Worm (Caenorhabditis elegans): ENCODE data around the gene str-48.

str-48 gene

DNA sequence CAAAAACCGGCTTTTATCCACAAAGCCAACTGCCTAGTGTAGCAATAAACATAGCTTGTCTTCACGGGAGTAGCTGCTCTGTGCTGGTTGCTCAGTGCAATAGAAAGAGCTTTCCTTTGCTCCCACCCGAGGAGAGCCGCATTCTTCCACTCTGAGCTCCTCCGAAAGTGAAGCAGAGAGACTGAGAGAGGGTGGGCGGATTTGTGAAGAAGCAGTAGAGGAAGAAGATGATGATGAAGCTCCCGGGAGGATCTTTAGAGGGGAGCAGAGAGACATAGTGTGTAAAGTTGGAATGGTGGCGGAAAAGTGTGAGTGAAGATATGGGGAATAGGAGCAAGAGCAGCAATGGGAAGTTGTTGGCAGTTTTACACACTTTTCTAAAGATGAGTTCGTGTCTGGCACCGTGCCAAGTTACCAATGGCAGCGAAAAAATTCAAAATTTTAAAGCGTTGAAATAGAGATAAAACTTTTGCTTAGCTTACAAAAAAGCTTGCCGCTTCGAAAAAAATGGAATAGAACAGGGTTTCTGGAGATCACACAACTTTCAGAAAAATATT is 23.2 kb upstream of the str-48 start, which contains the start of gene ZC477.4:
TSS of gene ZC477.4 (minus strand) at position 276 of the 557 bp plus-strand sequence.
- TF ChIP-seq fos-1 (tag; optimal IDR thresholded peaks at IDR 0.05) (no peak), elt-3 (tag; optimal IDR thresholded peaks at IDR 0.05) (no peak), nfya-1 (tag; optimal IDR thresholded peaks at IDR 0.05; ENCODE audit: insufficient read depth) (peak; percentile 31), eor-1 (tag; optimal IDR thresholded peaks at IDR 0.05) (no peak), nhr-11 (tag; optimal IDR thresholded peaks at IDR 0.05) (no peak), lin-15B (tag; optimal IDR thresholded peaks at IDR 0.05) (no peak), pha-4 (tag; optimal IDR thresholded peaks at IDR 0.05) (no peak), nhr-12 (tag; optimal IDR thresholded peaks at IDR 0.05) (no peak)

DNA sequence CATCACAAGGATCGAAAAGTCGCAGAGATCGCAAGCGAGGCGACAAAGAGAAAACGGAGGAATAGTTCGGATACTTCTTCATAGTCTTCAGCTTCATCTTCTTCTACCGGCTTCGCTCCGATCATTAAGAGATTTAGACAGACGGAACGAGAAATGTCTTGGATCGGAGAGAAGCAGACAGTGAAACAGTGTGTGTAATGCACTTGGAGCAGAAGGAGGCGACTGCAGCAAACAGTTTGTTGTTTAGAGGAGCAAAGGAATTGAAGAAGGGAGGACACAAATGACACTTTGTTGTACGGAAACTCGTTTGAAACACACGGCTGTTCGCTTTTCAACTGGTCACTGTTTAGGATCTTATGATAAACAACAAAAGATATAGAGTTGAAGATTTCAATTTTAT is 22.4 kb upstream of the str-48 start:
- peak; percentile 39 for TF ChIP-seq egl-5 (tag; optimal IDR thresholded peaks at IDR 0.05)
- peak; percentile 34 for TF ChIP-seq lin-39 (tag; optimal IDR thresholded peaks at IDR 0.05)
- TF ChIP-seq ama-1 (optimal IDR thresholded peaks at IDR 0.05) = no peak
- no peak for TF ChIP-seq lsy-12 (tag; optimal IDR thresholded peaks at IDR 0.05)
- peak; percentile 6 for TF ChIP-seq nfya-1 (tag; optimal IDR thresholded peaks at IDR 0.05; ENCODE audit: insufficient read depth)
- peak; percentile 53 for TF ChIP-seq pha-4 (tag; optimal IDR thresholded peaks at IDR 0.05)

ce11 chrIV:7103211-7103679 is 18.6 kb upstream of the str-48 start, which contains the start of the genes rde-8 and ZC477.3:
TSS of gene rde-8 (minus strand) at chrIV:7103261.
TSS of gene ZC477.3 (plus strand) at chrIV:7103492.
- TF ChIP-seq nhr-11 (tag; optimal IDR thresholded peaks at IDR 0.05) (peak; percentile 42), elt-2 (tag; optimal IDR thresholded peaks at IDR 0.05) (peak; percentile 34), nhr-43 (tag; optimal IDR thresholded peaks at IDR 0.05; ENCODE audit: poor library complexity, severe bottlenecking) (peak; percentile 36), tbx-2 (tag; optimal IDR thresholded peaks at IDR 0.05) (peak; percentile 56), ZK546.5 (tag; optimal IDR thresholded peaks at IDR 0.05) (no peak), nhr-77 (tag; optimal IDR thresholded peaks at IDR 0.05) (peak; percentile 42), lin-39 (tag; optimal IDR thresholded peaks at IDR 0.05) (no peak), jun-1 (tag; optimal IDR thresholded peaks at IDR 0.05) (peak; percentile 29), pha-4 (tag; optimal IDR thresholded peaks at IDR 0.05) (peak; percentile 92), nhr-25 (tag; optimal IDR thresholded peaks at IDR 0.05) (peak; percentile 35), lin-15B (tag; optimal IDR thresholded peaks at IDR 0.05) (peak; percentile 79), sea-2 (GFP tag; optimal IDR thresholded peaks at IDR 0.05) (no peak), nfya-1 (tag; optimal IDR thresholded peaks at IDR 0.05; ENCODE audit: insufficient read depth) (peak; percentile 64), zag-1 (tag; optimal IDR thresholded peaks at IDR 0.05) (no peak), nhr-76 (tag; optimal IDR thresholded peaks at IDR 0.05) (no peak), daf-12 (tag; optimal IDR thresholded peaks at IDR 0.05) (no peak), aly-2 (tag; optimal IDR thresholded peaks at IDR 0.05) (no peak), ama-1 (optimal IDR thresholded peaks at IDR 0.05) (no peak), fkh-2 (tag; optimal IDR thresholded peaks at IDR 0.05) (no peak), fos-1 (tag; optimal IDR thresholded peaks at IDR 0.05) (no peak), ceh-9 (tag; optimal IDR thresholded peaks at IDR 0.05) (no peak), eor-1 (tag; optimal IDR thresholded peaks at IDR 0.05) (no peak), snpc-4 (tag; optimal IDR thresholded peaks at IDR 0.05) (peak; percentile 41), lsy-12 (tag; optimal IDR thresholded peaks at IDR 0.05) (peak; percentile 39), mml-1 (tag; optimal IDR thresholded peaks at IDR 0.05) (no peak), ceh-28 (tag; optimal IDR thresholded peaks at IDR 0.05) (peak; percentile 25), nhr-23 (tag; optimal IDR thresholded peaks at IDR 0.05) (peak; percentile 55), nhr-237 (tag; optimal IDR thresholded peaks at IDR 0.05) (no peak), R02D3.7 (tag; optimal IDR thresholded peaks at IDR 0.05) (peak; percentile 30)

- TF ChIP-seq ceh-9 (tag; optimal IDR thresholded peaks at IDR 0.05) (no peak), fkh-2 (tag; optimal IDR thresholded peaks at IDR 0.05) (no peak), sea-2 (GFP tag; optimal IDR thresholded peaks at IDR 0.05) (no peak), nhr-76 (tag; optimal IDR thresholded peaks at IDR 0.05) (no peak), egl-5 (tag; optimal IDR thresholded peaks at IDR 0.05) (no peak), nhr-11 (tag; optimal IDR thresholded peaks at IDR 0.05) (no peak), ceh-82 (tag; optimal IDR thresholded peaks at IDR 0.05) (no peak), skn-1 (tag; optimal IDR thresholded peaks at IDR 0.05) (no peak), nfya-1 (tag; optimal IDR thresholded peaks at IDR 0.05; ENCODE audit: insufficient read depth) (no peak), nhr-43 (tag; optimal IDR thresholded peaks at IDR 0.05; ENCODE audit: poor library complexity, severe bottlenecking) (no peak), zag-1 (tag; optimal IDR thresholded peaks at IDR 0.05) (no peak), lsy-12 (tag; optimal IDR thresholded peaks at IDR 0.05) (no peak), R02D3.7 (tag; optimal IDR thresholded peaks at IDR 0.05) (no peak)
Measured at ce11 chrIV:7107893-7108292, 13.9 kb upstream of the str-48 start, which contains the start of gene ZC477.2. TSS of gene ZC477.2 (plus strand) at chrIV:7108193.

Data from whole organism, L3 larva.